In the genomic region with DNA sequence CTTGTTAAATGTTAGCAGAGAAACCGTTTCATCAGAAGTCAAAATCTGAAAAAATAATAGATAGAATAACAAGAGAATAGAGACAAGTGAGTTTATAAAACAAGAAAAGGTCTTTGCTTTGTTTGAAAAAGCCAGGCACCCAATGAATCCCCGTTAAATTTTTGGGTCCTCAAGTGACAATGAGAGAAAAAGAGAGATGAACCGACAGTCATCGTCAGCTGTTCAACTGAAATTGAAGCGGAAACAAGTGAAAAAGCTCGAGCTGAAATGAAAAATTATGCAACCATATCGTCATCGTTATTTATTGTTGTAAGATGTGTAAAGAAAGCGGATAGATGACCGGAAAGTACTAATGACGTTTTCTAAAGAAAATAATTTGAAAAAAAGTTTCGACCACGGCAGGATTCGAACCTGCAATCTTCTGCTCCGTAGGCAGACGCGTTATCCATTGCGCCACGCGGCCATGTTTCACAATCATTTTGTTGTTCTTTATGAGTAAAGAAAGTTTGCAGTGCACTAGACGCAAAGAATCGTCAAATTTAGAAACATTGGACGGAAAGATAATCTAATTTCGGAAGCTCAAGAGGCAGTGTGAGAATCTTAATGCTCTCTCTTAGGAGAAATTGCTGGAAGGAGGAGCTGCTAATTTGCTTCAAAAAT, we compare ENCODE assay signal across 5 worm cellular contexts.
TF ChIP-seq lines count a peak whose summit lies in the region.

A gene (minus strand): TSS at position 51 of the 660 bp plus-strand sequence.

TF ChIP-seq in whole organism, L1 larva, 84 proteins besides CTCF, POLR2A, EP300 and RAD21 (continues in another document):
- TF ChIP-seq nhr-237 (tag; optimal IDR thresholded peaks at IDR 0.05; lab: Kevin White, UChicago), result no peak
- peak; percentile 29 for TF ChIP-seq tbx-2 (tag; optimal IDR thresholded peaks at IDR 0.05; lab: Kevin White, UChicago)
- no peak for TF ChIP-seq vab-15 (tag; optimal IDR thresholded peaks at IDR 0.05; lab: Kevin White, UChicago)
- no peak for TF ChIP-seq fos-1 (tag; optimal IDR thresholded peaks at IDR 0.05; lab: Kevin White, UChicago)
- peak; percentile 57 for TF ChIP-seq nhr-90 (tag; optimal IDR thresholded peaks at IDR 0.05; lab: Kevin White, UChicago; ENCODE audit: poor library complexity)
- TF ChIP-seq ceh-63 (GFP tag; optimal IDR thresholded peaks at IDR 0.05; lab: Kevin White, UChicago), result no peak
- no peak for TF ChIP-seq hlh-4 (tag; optimal IDR thresholded peaks at IDR 0.05; lab: Kevin White, UChicago)
- no peak for TF ChIP-seq ceh-90 (tag; optimal IDR thresholded peaks at IDR 0.05; lab: Kevin White, UChicago)
- peak; percentile 41 for TF ChIP-seq C16A3.4 (tag; optimal IDR thresholded peaks at IDR 0.05; lab: Kevin White, UChicago)
- no peak for TF ChIP-seq C04F5.9 (tag; optimal IDR thresholded peaks at IDR 0.05; lab: Kevin White, UChicago)
- TF ChIP-seq xbp-1 (tag; optimal IDR thresholded peaks at IDR 0.05; lab: Kevin White, UChicago), result peak; percentile 24
- peak; percentile 4 for TF ChIP-seq mef-2 (tag; optimal IDR thresholded peaks at IDR 0.05; lab: Kevin White, UChicago)
- peak; percentile 56 for TF ChIP-seq dsc-1 (tag; optimal IDR thresholded peaks at IDR 0.05; lab: Kevin White, UChicago)
- TF ChIP-seq dpl-1 (GFP tag; optimal IDR thresholded peaks at IDR 0.05; lab: Kevin White, UChicago), result peak in 2 of 3 experiments; percentile 16 to 27
- no peak for TF ChIP-seq hlh-17 (GFP tag; optimal IDR thresholded peaks at IDR 0.05; lab: Kevin White, UChicago; ENCODE audit: borderline replicate concordance)
- no peak for TF ChIP-seq fkh-4 (tag; optimal IDR thresholded peaks at IDR 0.05; lab: Kevin White, UChicago; ENCODE audit: borderline replicate concordance)

TF ChIP-seq in whole organism, L3 larva, 47 proteins besides CTCF, POLR2A, EP300 and RAD21 (continues in another document):
- TF ChIP-seq ztf-11 (tag; optimal IDR thresholded peaks at IDR 0.05; lab: Kevin White, UChicago) (no peak), zag-1 (tag; optimal IDR thresholded peaks at IDR 0.05; lab: Kevin White, UChicago) (no peak), jun-1 (tag; optimal IDR thresholded peaks at IDR 0.05; lab: Kevin White, UChicago) (no peak), elt-3 (tag; optimal IDR thresholded peaks at IDR 0.05; lab: Kevin White, UChicago) (no peak), egl-27 (tag; optimal IDR thresholded peaks at IDR 0.05; lab: Kevin White, UChicago) (no peak), ceh-16 (tag; optimal IDR thresholded peaks at IDR 0.05; lab: Kevin White, UChicago) (no peak), tbx-2 (tag; optimal IDR thresholded peaks at IDR 0.05; lab: Kevin White, UChicago) (peak; percentile 32), pqm-1 (tag; optimal IDR thresholded peaks at IDR 0.05; lab: Kevin White, UChicago) (peak; percentile 9), unc-62 (GFP tag; optimal IDR thresholded peaks at IDR 0.05; lab: Kevin White, UChicago) (no peak), pha-4 (tag; optimal IDR thresholded peaks at IDR 0.05; lab: Kevin White, UChicago) (peak; percentile 34), ceh-82 (tag; optimal IDR thresholded peaks at IDR 0.05; lab: Kevin White, UChicago) (no peak), mdl-1 (tag; optimal IDR thresholded peaks at IDR 0.05; lab: Kevin White, UChicago) (no peak), unc-39 (tag; optimal IDR thresholded peaks at IDR 0.05; lab: Kevin White, UChicago) (no peak), nfya-1 (tag; optimal IDR thresholded peaks at IDR 0.05; lab: Kevin White, UChicago; ENCODE audit: insufficient read depth) (peak; percentile 37), ztf-4 (tag; optimal IDR thresholded peaks at IDR 0.05; lab: Kevin White, UChicago) (no peak), ceh-9 (tag; optimal IDR thresholded peaks at IDR 0.05; lab: Kevin White, UChicago) (peak; percentile 42), nhr-43 (tag; optimal IDR thresholded peaks at IDR 0.05; lab: Kevin White, UChicago; ENCODE audit: poor library complexity, severe bottlenecking) (peak; percentile 73)

TF ChIP-seq in whole organism, early embryonic, 17 proteins besides CTCF, POLR2A, EP300 and RAD21:
- TF ChIP-seq aly-1 (tag; optimal IDR thresholded peaks at IDR 0.05; lab: Kevin White, UChicago), result no peak
- TF ChIP-seq scrt-1 (GFP tag; IDR thresholded peaks at IDR 0.05; lab: Robert Waterston, UW), result peak; percentile 57; the same call in 1 of the 2 replicates
- TF ChIP-seq tbx-37 (GFP tag; conservative IDR thresholded peaks at IDR 0.05; lab: Robert Waterston, UW), result 0 out of 2 replicates have a peak, but pooled peaks have one; percentile 15
- peak; percentile 77 for TF ChIP-seq pes-1 (GFP tag; IDR thresholded peaks at IDR 0.05; lab: Robert Waterston, UW)
- peak; percentile 43; the same call in 1 of the 2 replicates for TF ChIP-seq flt-1 (GFP tag; IDR thresholded peaks at IDR 0.05; lab: Robert Waterston, UW)
- 0 out of 2 replicates have a peak, but pooled peaks have one; percentile 9 for TF ChIP-seq sea-1 (GFP tag; conservative IDR thresholded peaks at IDR 0.05; lab: Robert Waterston, UW)
- no peak for TF ChIP-seq hmg-4 (GFP tag; optimal IDR thresholded peaks at IDR 0.05; lab: Kevin White, UChicago)
- peak; percentile 0 for TF ChIP-seq F13C5.2 (tag; optimal IDR thresholded peaks at IDR 0.05; lab: Kevin White, UChicago)

TF ChIP-seq in whole organism, midembryonic, 9 proteins besides CTCF, POLR2A, EP300 and RAD21:
- peak; percentile 76; the same call in 1 of the 2 replicates for TF ChIP-seq tab-1 (GFP tag; IDR thresholded peaks at IDR 0.05; lab: Robert Waterston, UW)
- TF ChIP-seq flt-1 (GFP tag; IDR thresholded peaks at IDR 0.05; lab: Robert Waterston, UW), result peak; percentile 70
- TF ChIP-seq ztf-29 (GFP tag; IDR thresholded peaks at IDR 0.05; lab: Robert Waterston, UW), result no peak

TF ChIP-seq in whole organism, young adult, 124 proteins besides CTCF, POLR2A, EP300 and RAD21 (continues in another document):
- TF ChIP-seq attf-6 (GFP tag; IDR thresholded peaks at IDR 0.05; lab: Robert Waterston, UW), result peak; percentile 75
- TF ChIP-seq ceh-100 (GFP tag; IDR thresholded peaks at IDR 0.05; lab: Robert Waterston, UW), result 0 out of 2 replicates have a peak, but pooled peaks have one; percentile 28
- TF ChIP-seq hrde-1 (tag; optimal IDR thresholded peaks at IDR 0.05; lab: Kevin White, UChicago; ENCODE audit: borderline replicate concordance), result peak; percentile 67
- TF ChIP-seq somi-1 (GFP tag; optimal IDR thresholded peaks at IDR 0.05; lab: Kevin White, UChicago), result peak; percentile 59
- peak; percentile 60; the same call in 1 of the 2 replicates for TF ChIP-seq B0019.2 (GFP tag; conservative IDR thresholded peaks at IDR 0.05; lab: Robert Waterston, UW)
- peak; percentile 47 for TF ChIP-seq chd-7 (tag; optimal IDR thresholded peaks at IDR 0.05; lab: Kevin White, UChicago)
- TF ChIP-seq gei-17 (GFP tag; optimal IDR thresholded peaks at IDR 0.05; lab: Kevin White, UChicago), result no peak
- peak; percentile 89 for TF ChIP-seq die-1 (tag; optimal IDR thresholded peaks at IDR 0.05; lab: Kevin White, UChicago)
- peak; percentile 73 for TF ChIP-seq F23B12.7 (tag; optimal IDR thresholded peaks at IDR 0.05; lab: Kevin White, UChicago; ENCODE audit: insufficient read depth)
- peak; percentile 78 for TF ChIP-seq snpc-1.1 (tag; optimal IDR thresholded peaks at IDR 0.05; lab: Kevin White, UChicago; ENCODE audit: insufficient read depth)
- TF ChIP-seq unc-62 (GFP tag; optimal IDR thresholded peaks at IDR 0.05; lab: Kevin White, UChicago), result no peak
- peak; percentile 70 for TF ChIP-seq cebp-1 (GFP tag; IDR thresholded peaks at IDR 0.05; lab: Robert Waterston, UW)
- TF ChIP-seq cebp-1 (tag; optimal IDR thresholded peaks at IDR 0.05; lab: Kevin White, UChicago), result peak; percentile 85
- peak; percentile 63 for TF ChIP-seq ZK185.1 (tag; optimal IDR thresholded peaks at IDR 0.05; lab: Kevin White, UChicago; ENCODE audit: poor library complexity, severe bottlenecking)
- no peak for TF ChIP-seq efl-1 (GFP tag; optimal IDR thresholded peaks at IDR 0.05; lab: Kevin White, UChicago)
- 0 out of 2 replicates have a peak, but pooled peaks have one; percentile 46 for TF ChIP-seq ekl-4 (GFP tag; IDR thresholded peaks at IDR 0.05; lab: Robert Waterston, UW)
- no peak for TF ChIP-seq F57C9.4 (tag; optimal IDR thresholded peaks at IDR 0.05; lab: Kevin White, UChicago)
- peak; percentile 16 for TF ChIP-seq F22D6.2 (tag; optimal IDR thresholded peaks at IDR 0.05; lab: Kevin White, UChicago)
- peak; percentile 66; the same call in 1 of the 2 replicates for TF ChIP-seq ztf-28 (GFP tag; IDR thresholded peaks at IDR 0.05; lab: Robert Waterston, UW)
- peak in 1 of 3 experiments; percentile 77 for TF ChIP-seq lin-35 (GFP tag; optimal IDR thresholded peaks at IDR 0.05; lab: Kevin White, UChicago)
- TF ChIP-seq pha-4 (tag; optimal IDR thresholded peaks at IDR 0.05; lab: Kevin White, UChicago), result no peak
- no peak for TF ChIP-seq lir-1 (GFP tag; conservative IDR thresholded peaks at IDR 0.05; lab: Robert Waterston, UW)
- no peak for TF ChIP-seq nfya-2 (GFP tag; IDR thresholded peaks at IDR 0.05; lab: Robert Waterston, UW)
- peak; percentile 45 for TF ChIP-seq T26A5.8 (tag; optimal IDR thresholded peaks at IDR 0.05; lab: Kevin White, UChicago)
- TF ChIP-seq Y53F4B.3 (GFP tag; IDR thresholded peaks at IDR 0.05; lab: Robert Waterston, UW), result 0 out of 2 replicates have a peak, but pooled peaks have one; percentile 43
- TF ChIP-seq T07F8.4 (tag; optimal IDR thresholded peaks at IDR 0.05; lab: Kevin White, UChicago), result peak; percentile 83
- no peak for TF ChIP-seq dpff-1 (tag; optimal IDR thresholded peaks at IDR 0.05; lab: Kevin White, UChicago)
- peak; percentile 42; the same call in 1 of the 2 replicates for TF ChIP-seq attf-3 (GFP tag; conservative IDR thresholded peaks at IDR 0.05; lab: Robert Waterston, UW)
- TF ChIP-seq unc-130 (GFP tag; optimal IDR thresholded peaks at IDR 0.05; lab: Kevin White, UChicago), result peak; percentile 34
- no peak for TF ChIP-seq atf-7 (tag; optimal IDR thresholded peaks at IDR 0.05; lab: Kevin White, UChicago)
- peak; percentile 43 for TF ChIP-seq F52B5.7 (tag; optimal IDR thresholded peaks at IDR 0.05; lab: Kevin White, UChicago)
- peak; percentile 22; the same call in 1 of the 2 replicates for TF ChIP-seq rcor-1 (GFP tag; IDR thresholded peaks at IDR 0.05; lab: Robert Waterston, UW)
- peak; percentile 94 for TF ChIP-seq ztf-25 (GFP tag; IDR thresholded peaks at IDR 0.05; lab: Robert Waterston, UW)
- TF ChIP-seq egl-18 (GFP tag; IDR thresholded peaks at IDR 0.05; lab: Robert Waterston, UW), result 0 out of 2 replicates have a peak, but pooled peaks have one; percentile 9
- TF ChIP-seq ztf-6 (GFP tag; IDR thresholded peaks at IDR 0.05; lab: Robert Waterston, UW), result no peak
- no peak for TF ChIP-seq tbx-9 (tag; optimal IDR thresholded peaks at IDR 0.05; lab: Kevin White, UChicago; ENCODE audit: borderline replicate concordance)
- no peak for TF ChIP-seq ama-1 (optimal IDR thresholded peaks at IDR 0.05; lab: Kevin White, UChicago)
- peak; percentile 70 to 73 for TF ChIP-seq ama-1 (GFP tag; optimal IDR thresholded peaks at IDR 0.05; lab: Kevin White, UChicago)
- no peak for TF ChIP-seq F57A8.1 (GFP tag; optimal IDR thresholded peaks at IDR 0.05; lab: Kevin White, UChicago)
